Worm (Caenorhabditis elegans) whole organism, L3 larva: ENCODE data around the gene hlh-8.

Experiments used
- R02D3.7 ChIP-seq: fragments of 150-350 bp; optimal IDR thresholded peaks from 2 replicates; lab custom pipeline; 2014; ENCODE audit warnings: missing biosample characterization, missing genetic modification characterization
- ZK546.5 ChIP-seq: sonication (generic microtip); optimal IDR thresholded peaks from 2 replicates; lab custom pipeline; 2017; ENCODE audit warnings: missing biosample characterization, missing genetic modification characterization
- aly-2 ChIP-seq: fragments of 150-350 bp; optimal IDR thresholded peaks from 2 replicates; lab custom pipeline; 2014; ENCODE audit warnings: missing biosample characterization, missing genetic modification characterization
- ama-1 ChIP-seq: fragments of 150-350 bp; optimal IDR thresholded peaks from 2 replicates; lab custom pipeline; 2018
- ceh-16 ChIP-seq: sonication (generic microtip); optimal IDR thresholded peaks from 2 replicates; lab custom pipeline; 2017; ENCODE audit warnings: missing biosample characterization, missing genetic modification characterization
- ceh-28 ChIP-seq: fragments of 150-350 bp; optimal IDR thresholded peaks from 2 replicates; lab custom pipeline; 2014; ENCODE audit warnings: missing biosample characterization, missing genetic modification reagents, missing genetic modification characterization
- ceh-82 ChIP-seq: fragments of 150-350 bp; optimal IDR thresholded peaks from 2 replicates; lab custom pipeline; 2014; ENCODE audit warnings: missing biosample characterization, missing genetic modification characterization
- ceh-9 ChIP-seq: sonication (generic microtip); optimal IDR thresholded peaks from 2 replicates; lab custom pipeline; 2018; ENCODE audit warnings: missing biosample characterization, missing genetic modification characterization
- daf-12 ChIP-seq: fragments of 150-350 bp; optimal IDR thresholded peaks from 2 replicates; lab custom pipeline; 2014; ENCODE audit warnings: missing biosample characterization, missing genetic modification reagents, missing genetic modification characterization
- egl-27 ChIP-seq: sonication (generic microtip); optimal IDR thresholded peaks from 4 replicates; lab custom pipeline; 2017; ENCODE audit warnings: missing biosample characterization, missing genetic modification reagents, missing genetic modification characterization
- egl-5 ChIP-seq: fragments of 150-350 bp; optimal IDR thresholded peaks from 2 replicates; lab custom pipeline; 2017; ENCODE audit warnings: missing biosample characterization, missing genetic modification reagents, missing genetic modification characterization, inconsistent platforms
- elt-2 ChIP-seq: sonication (generic microtip); optimal IDR thresholded peaks from 2 replicates; lab custom pipeline; 2016; ENCODE audit warnings: missing genetic modification reagents, mild to moderate bottlenecking, missing genetic modification characterization, missing compliant biosample characterization
- eor-1 ChIP-seq, 2 experiments: fragments of 150-350 bp; optimal IDR thresholded peaks; 2 replicates each; lab custom pipeline; 2014 to 2018; ENCODE audit warnings: missing biosample characterization in 2 of 2, missing genetic modification characterization in 2 of 2
- fkh-10 ChIP-seq: sonication (generic microtip); optimal IDR thresholded peaks from 2 replicates; lab custom pipeline; 2017; ENCODE audit warnings: missing biosample characterization, missing genetic modification reagents, missing genetic modification characterization
- fos-1 ChIP-seq: fragments of 150-350 bp; optimal IDR thresholded peaks from 2 replicates; lab custom pipeline; 2014; ENCODE audit warnings: missing biosample characterization, missing genetic modification characterization
- hmg-11 ChIP-seq: sonication (generic microtip); optimal IDR thresholded peaks from 2 replicates; lab custom pipeline; 2016; ENCODE audit warnings: missing genetic modification characterization, missing compliant biosample characterization
- jun-1 ChIP-seq: fragments of 150-350 bp; optimal IDR thresholded peaks from 2 replicates; lab custom pipeline; 2014; ENCODE audit warnings: missing biosample characterization, missing genetic modification reagents, missing genetic modification characterization
- lin-15B ChIP-seq: fragments of 150-350 bp; optimal IDR thresholded peaks from 2 replicates; lab custom pipeline; 2014; ENCODE audit warnings: missing biosample characterization, missing genetic modification characterization
- lin-39 ChIP-seq: fragments of 150-350 bp; optimal IDR thresholded peaks from 2 replicates; lab custom pipeline; 2018; ENCODE audit warnings: missing biosample characterization, missing genetic modification reagents, missing genetic modification characterization
- lsy-12 ChIP-seq: sonication (generic microtip); optimal IDR thresholded peaks from 2 replicates; lab custom pipeline; 2016; ENCODE audit warnings: mild to moderate bottlenecking, missing genetic modification characterization, missing compliant biosample characterization
- mdl-1 ChIP-seq: fragments of 150-350 bp; optimal IDR thresholded peaks from 2 replicates; lab custom pipeline; 2014; ENCODE audit warnings: missing biosample characterization, missing genetic modification characterization
- nhr-12 ChIP-seq: fragments of 150-350 bp; optimal IDR thresholded peaks from 2 replicates; lab custom pipeline; 2014; ENCODE audit warnings: missing biosample characterization, missing genetic modification characterization
- nhr-23 ChIP-seq: fragments of 150-350 bp; optimal IDR thresholded peaks from 2 replicates; lab custom pipeline; 2014; ENCODE audit warnings: missing biosample characterization, missing genetic modification reagents, missing genetic modification characterization
- nhr-237 ChIP-seq: fragments of 150-350 bp; optimal IDR thresholded peaks from 2 replicates; lab custom pipeline; 2014; ENCODE audit warnings: missing biosample characterization, missing genetic modification characterization
- nhr-25 ChIP-seq: sonication (generic microtip); optimal IDR thresholded peaks from 2 replicates; lab custom pipeline; 2017; ENCODE audit warnings: missing biosample characterization, missing genetic modification characterization
- nhr-28 ChIP-seq: fragments of 150-350 bp; optimal IDR thresholded peaks from 2 replicates; lab custom pipeline; 2014; ENCODE audit warnings: missing biosample characterization, missing genetic modification characterization
- nhr-67 ChIP-seq: fragments of 150-350 bp; optimal IDR thresholded peaks from 2 replicates; lab custom pipeline; 2014; ENCODE audit warnings: missing biosample characterization, missing genetic modification characterization
- nhr-76 ChIP-seq: fragments of 150-350 bp; sonication (generic microtip); optimal IDR thresholded peaks from 5 replicates; lab custom pipeline; 2014; ENCODE audit warnings: missing biosample characterization, missing genetic modification characterization
- nhr-77 ChIP-seq: fragments of 150-350 bp; optimal IDR thresholded peaks from 2 replicates; lab custom pipeline; 2014; ENCODE audit warnings: missing biosample characterization, missing genetic modification characterization
- pha-4 ChIP-seq: fragments of 150-350 bp; optimal IDR thresholded peaks from 2 replicates; lab custom pipeline; 2014; ENCODE audit warnings: missing biosample characterization, missing genetic modification reagents, missing genetic modification characterization
- pqm-1 ChIP-seq: fragments of 150-350 bp; optimal IDR thresholded peaks from 2 replicates; lab custom pipeline; 2017; ENCODE audit warnings: missing biosample characterization, missing genetic modification characterization, inconsistent platforms
- skn-1 ChIP-seq: fragments of 150-350 bp; optimal IDR thresholded peaks from 2 replicates; lab custom pipeline; 2014; ENCODE audit warnings: missing biosample characterization, missing genetic modification characterization
- snpc-4 ChIP-seq: fragments of 150-350 bp; optimal IDR thresholded peaks from 2 replicates; lab custom pipeline; 2014; ENCODE audit warnings: missing biosample characterization, missing genetic modification characterization
- unc-39 ChIP-seq: sonication (generic microtip); optimal IDR thresholded peaks from 4 replicates; lab custom pipeline; 2017; ENCODE audit warnings: missing biosample characterization, missing genetic modification characterization
- unc-62 ChIP-seq: fragments of 150-350 bp; sonication (generic microtip); optimal IDR thresholded peaks from 4 replicates; lab custom pipeline; 2014; ENCODE audit warnings: missing biosample characterization, missing genetic modification reagents, missing genetic modification characterization
- zag-1 ChIP-seq: fragments of 150-350 bp; optimal IDR thresholded peaks from 2 replicates; lab custom pipeline; 2014; ENCODE audit warnings: missing biosample characterization, missing genetic modification characterization
- ztf-11 ChIP-seq: fragments of 150-350 bp; optimal IDR thresholded peaks from 2 replicates; lab custom pipeline; 2014; ENCODE audit warnings: missing biosample characterization, missing genetic modification characterization

Gene hlh-8

DNA sequence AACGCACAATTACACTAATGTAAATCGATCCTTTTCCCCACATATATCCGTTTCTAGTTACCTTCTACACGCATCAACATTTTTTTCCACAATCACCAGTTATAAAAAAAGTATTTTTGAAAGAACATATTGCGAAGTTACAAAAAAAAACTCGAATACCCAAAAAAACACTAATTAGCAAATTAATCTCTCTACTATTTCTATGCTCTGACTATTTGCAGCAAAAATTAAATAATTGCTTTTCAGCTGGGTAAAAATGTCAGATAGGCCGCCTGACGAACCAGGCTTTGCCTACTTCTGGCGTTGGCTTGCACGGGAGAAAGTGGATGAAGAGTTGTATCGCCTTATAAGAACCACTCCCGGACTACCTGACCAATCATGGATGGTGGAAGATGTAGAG lies 6.1 kb upstream of the hlh-8 start, which contains the start of gene K07E3.1:
K07E3.1 (plus strand) TSS at position 247 of the 400 bp plus-strand sequence.
- TF ChIP-seq nhr-237 (no peak), fos-1 (tag; lab: Kevin White, UChicago) (no peak), zag-1 (tag; lab: Kevin White, UChicago) (no peak), mdl-1 (tag; lab: Kevin White, UChicago) (no peak), jun-1 (no peak), daf-12 (no peak), fkh-10 (GFP tag; lab: Kevin White, UChicago) (no peak), egl-5 (no peak), elt-2 (tag; lab: Kevin White, UChicago) (no peak), pqm-1 (tag; lab: Kevin White, UChicago) (no peak), R02D3.7 (tag; lab: Kevin White, UChicago) (no peak), nhr-23 (tag; lab: Kevin White, UChicago) (no peak), ztf-11 (no peak), lin-39 (tag; lab: Kevin White, UChicago) (no peak), nhr-67 (no peak), aly-2 (tag; lab: Kevin White, UChicago) (no peak)

DNA sequence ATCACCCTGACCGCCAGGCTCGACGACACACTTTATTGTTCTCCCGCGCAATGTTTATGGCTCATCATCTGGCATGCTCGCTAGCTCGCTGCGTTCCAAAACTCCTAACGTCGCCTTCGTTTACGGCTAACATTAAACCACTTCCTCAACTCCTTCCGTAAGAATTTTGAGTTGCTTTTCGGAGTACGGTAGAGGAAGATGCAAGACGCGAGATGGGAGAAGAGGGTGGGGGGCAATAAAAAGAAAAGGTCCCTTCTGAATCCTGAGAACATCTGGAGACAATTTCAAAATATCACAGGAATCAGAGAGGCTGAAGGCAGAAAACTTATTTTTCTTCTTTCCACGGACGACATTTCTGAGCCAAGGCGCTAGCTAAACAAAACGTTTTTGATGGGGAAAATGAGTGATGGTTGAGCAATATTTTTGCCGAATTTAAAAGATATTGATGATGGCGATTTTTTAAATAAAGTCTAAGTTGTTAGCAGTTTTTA lies 1.6 kb downstream of the hlh-8 start:
- no peak for TF ChIP-seq ceh-82
- no peak for TF ChIP-seq nhr-23 (tag; lab: Kevin White, UChicago)

DNA sequence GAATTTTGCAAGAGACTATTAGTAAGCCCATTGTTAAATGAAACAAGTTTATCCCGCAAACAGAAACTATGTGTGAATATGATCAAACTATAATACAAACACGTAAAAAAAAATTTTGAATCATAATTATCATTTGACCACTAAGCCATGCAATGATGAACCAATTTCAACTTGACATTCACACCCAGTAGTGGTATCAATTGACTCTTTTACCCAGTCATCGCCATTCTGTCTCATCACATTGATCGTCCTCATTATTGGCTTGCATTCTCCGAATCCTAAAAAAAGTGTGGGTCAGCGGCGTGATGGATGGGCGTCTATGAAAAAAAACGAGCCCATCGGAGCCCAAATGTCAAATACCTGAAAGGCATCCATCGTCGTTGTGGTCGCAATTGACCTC lies 4.0 kb downstream of the hlh-8 start:
- TF ChIP-seq nhr-12, result no peak
- TF ChIP-seq nhr-77 (tag; lab: Kevin White, UChicago), result no peak
- TF ChIP-seq unc-39 (tag; lab: Kevin White, UChicago), result no peak
- TF ChIP-seq ceh-16 (tag; lab: Kevin White, UChicago), result no peak
- TF ChIP-seq jun-1, result no peak
- no peak for TF ChIP-seq aly-2 (tag; lab: Kevin White, UChicago)
- no peak for TF ChIP-seq skn-1 (tag; lab: Kevin White, UChicago)
- no peak for TF ChIP-seq lin-15B
- no peak for TF ChIP-seq nhr-76 (tag; lab: Kevin White, UChicago)
- TF ChIP-seq egl-27 (tag; lab: Kevin White, UChicago), result no peak
- no peak for TF ChIP-seq snpc-4 (tag; lab: Kevin White, UChicago)
- TF ChIP-seq lsy-12 (tag; lab: Kevin White, UChicago), result no peak
- no peak for TF ChIP-seq eor-1 (tag; optimal IDR thresholded peaks at IDR 0.05; lab: Kevin White, UChicago)
- no peak for TF ChIP-seq nhr-25 (tag; lab: Kevin White, UChicago)
- no peak for TF ChIP-seq ceh-28
- no peak for TF ChIP-seq elt-2 (tag; lab: Kevin White, UChicago)
- TF ChIP-seq ama-1 (lab: Kevin White, UChicago), result no peak
- TF ChIP-seq unc-62 (GFP tag; lab: Kevin White, UChicago), result no peak

DNA sequence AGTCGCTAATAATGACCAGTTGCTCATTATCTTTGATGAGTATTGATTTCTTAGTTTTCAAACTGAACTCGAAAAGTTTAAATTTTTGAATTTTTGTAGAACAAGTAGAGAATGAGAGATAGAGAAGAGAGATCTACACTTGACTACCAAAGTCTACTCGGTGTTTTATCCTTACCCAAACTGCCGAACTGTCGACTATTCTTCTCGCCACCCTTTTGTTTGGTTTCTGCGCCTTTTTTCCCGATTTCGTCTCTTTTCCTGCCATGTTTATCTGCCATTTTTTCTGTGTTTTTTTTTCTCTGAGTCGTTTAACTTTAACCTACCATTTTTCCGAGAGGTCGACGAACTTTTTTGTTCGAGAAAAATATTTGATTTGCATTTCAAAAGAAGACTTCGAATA lies 6.9 kb downstream of the hlh-8 start, which contains the start of gene C02B8.12:
C02B8.12 (minus strand) TSS at position 175 of the 400 bp plus-strand sequence.
- peak; percentile 37 for TF ChIP-seq pha-4 (tag; lab: Kevin White, UChicago)
- no peak for TF ChIP-seq skn-1 (tag; lab: Kevin White, UChicago)

DNA sequence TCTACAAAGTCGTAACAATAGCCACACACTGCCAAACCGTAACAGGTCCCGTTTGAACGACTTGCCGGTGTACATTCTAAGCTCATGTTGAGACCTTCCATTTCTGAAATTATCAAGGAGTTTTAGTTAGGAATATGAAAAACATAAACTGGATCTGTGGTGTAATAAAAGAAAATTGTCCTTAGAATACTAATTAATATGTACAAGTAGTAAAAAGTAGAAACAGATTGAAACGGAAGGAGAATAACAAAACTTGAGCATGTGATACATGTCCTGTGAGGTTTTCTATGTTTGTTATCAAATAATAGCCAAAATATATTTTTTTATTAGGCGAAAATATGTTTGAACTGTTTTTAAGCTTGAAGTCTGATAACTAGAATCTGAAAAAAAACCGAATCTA lies 13.3 kb downstream of the hlh-8 start, which contains the start of gene frpr-1:
frpr-1 (minus strand) TSS at position 101 of the 400 bp plus-strand sequence.
- no peak for TF ChIP-seq hmg-11 (tag; lab: Kevin White, UChicago)
- TF ChIP-seq nhr-28 (tag; lab: Kevin White, UChicago), result no peak
- TF ChIP-seq nhr-25 (tag; lab: Kevin White, UChicago), result no peak
- no peak for TF ChIP-seq ZK546.5 (tag; lab: Kevin White, UChicago)
- no peak for TF ChIP-seq ceh-9 (tag; lab: Kevin White, UChicago)
